Fruit fly (Drosophila melanogaster): Measurements from ENCODE around the gene Sox21b.

- no peak for TF ChIP-seq Dll (optimal IDR thresholded peaks at IDR 0.05)
- no peak for TF ChIP-seq pan (optimal IDR thresholded peaks at IDR 0.05)
- TF ChIP-seq usp (GFP tag; optimal IDR thresholded peaks at IDR 0.05), result no peak
These were observed 36.8 kb upstream of the Sox21b start for dm6 chr3L:14167917-14168316.

Measured in whole organism.